Fruit fly (Drosophila melanogaster) Kc167 (cell line): Measurements from ENCODE around the gene CG1638.

Experiments used
- Myc ChIP-seq: fragments of >200 bp; optimal IDR thresholded peaks from 2 replicates; lab custom pipeline; 2017; ENCODE audit warnings: missing external identifiers
- Sin3A ChIP-seq: fragments of >200 bp; optimal IDR thresholded peaks from 2 replicates; lab custom pipeline; 2018; ENCODE audit warnings: missing external identifiers
- h ChIP-seq: fragments of >200 bp; optimal IDR thresholded peaks from 3 replicates; lab custom pipeline; 2018; ENCODE audit warnings: missing external identifiers
- insv ChIP-seq: fragments of >200 bp; optimal IDR thresholded peaks from 3 replicates; lab custom pipeline; 2018; ENCODE audit warnings: missing external identifiers
- psq ChIP-seq: fragments of >200 bp; optimal IDR thresholded peaks from 2 replicates; lab custom pipeline; 2017; ENCODE audit warnings: missing external identifiers
- ttk ChIP-seq: sonication (Bioruptor generic); optimal IDR thresholded peaks from 2 replicates; lab custom pipeline; 2017; ENCODE audit warnings: missing external identifiers

CG1638 gene

DNA sequence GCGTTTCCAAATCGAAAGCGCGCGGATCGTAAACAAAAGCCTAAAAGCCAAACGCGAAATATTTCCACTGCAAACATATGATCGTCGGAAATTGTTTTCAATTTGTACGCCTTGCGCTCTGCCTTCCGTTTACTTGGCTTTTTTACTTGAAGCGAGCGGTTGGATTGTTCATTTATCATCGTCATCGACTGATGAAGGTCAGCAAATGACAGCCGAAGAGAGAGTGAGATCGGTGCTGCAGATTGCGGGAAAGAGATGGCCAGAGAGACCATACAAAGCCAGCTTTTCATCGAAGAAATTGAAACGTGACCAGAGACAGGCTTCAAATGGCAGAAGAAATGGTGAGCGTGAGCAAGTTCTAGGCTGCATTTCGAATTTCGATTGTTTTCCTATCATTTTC lies 15.4 kb downstream of the CG1638 start:
- no peak for TF ChIP-seq ttk (lab: Kevin White, UChicago)
- no peak for TF ChIP-seq psq (lab: Kevin White, UChicago)
- no peak for TF ChIP-seq h (lab: Kevin White, UChicago)

- no peak for TF ChIP-seq h (lab: Kevin White, UChicago)
- no peak for TF ChIP-seq ttk (lab: Kevin White, UChicago)
- no peak for TF ChIP-seq insv (lab: Kevin White, UChicago)
- no peak for TF ChIP-seq Myc
- TF ChIP-seq psq (lab: Kevin White, UChicago), result no peak
- TF ChIP-seq Sin3A (lab: Kevin White, UChicago), result no peak
Observed at dm6 chr3R:31606242-31607143, 16.1 kb downstream of the CG1638 start.

dm6 chr3R:31607287-31607849 lies 17.0 kb downstream of the CG1638 start:
- TF ChIP-seq psq (lab: Kevin White, UChicago), result no peak

- TF ChIP-seq insv (lab: Kevin White, UChicago) (no peak), psq (lab: Kevin White, UChicago) (no peak), h (lab: Kevin White, UChicago) (no peak), ttk (lab: Kevin White, UChicago) (no peak), Myc (no peak), Sin3A (lab: Kevin White, UChicago) (no peak)
Observed at dm6 chr3R:31608030-31608429, 17.6 kb downstream of the CG1638 start.

- TF ChIP-seq insv (lab: Kevin White, UChicago) (no peak), psq (lab: Kevin White, UChicago) (peak; percentile 4)
Observed at dm6 chr3R:31608438-31609188, 18.2 kb downstream of the CG1638 start.

- no peak for TF ChIP-seq h (lab: Kevin White, UChicago)
- no peak for TF ChIP-seq psq (lab: Kevin White, UChicago)
- TF ChIP-seq insv (lab: Kevin White, UChicago), result no peak
- no peak for TF ChIP-seq ttk (lab: Kevin White, UChicago)
- no peak for TF ChIP-seq Sin3A (lab: Kevin White, UChicago)
- TF ChIP-seq Myc, result no peak
Observed at dm6 chr3R:31609413-31610054, 19.2 kb downstream of the CG1638 start.

- TF ChIP-seq ttk (lab: Kevin White, UChicago), result no peak
- TF ChIP-seq psq (lab: Kevin White, UChicago), result no peak
- no peak for TF ChIP-seq Myc
- TF ChIP-seq Sin3A (lab: Kevin White, UChicago), result no peak
- TF ChIP-seq h (lab: Kevin White, UChicago), result no peak
- no peak for TF ChIP-seq insv (lab: Kevin White, UChicago)
Observed at dm6 chr3R:31610639-31611594, 20.5 kb downstream of the CG1638 start, which contains the start of gene Med. Gene Med (plus strand): TSS chr3R:31611046.

DNA sequence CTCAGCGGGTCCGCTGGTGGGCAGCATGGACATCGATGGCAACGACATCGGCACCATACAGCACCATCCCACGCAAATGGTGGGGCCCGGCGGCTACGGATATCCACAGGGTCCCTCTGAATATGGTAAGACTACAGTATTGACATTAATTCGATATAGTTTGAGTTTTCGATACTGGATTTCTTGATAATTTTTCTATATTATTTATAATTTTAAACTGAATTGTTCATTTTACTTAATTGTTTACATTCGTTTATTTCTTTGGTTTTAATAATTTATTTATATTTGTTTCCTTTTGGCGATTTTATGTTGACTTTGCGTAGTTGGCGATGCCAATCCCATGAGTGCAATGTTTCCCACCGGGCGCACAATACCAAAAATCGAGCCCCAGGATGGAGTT lies 22.2 kb downstream of the CG1638 start, which contains the start of gene CycG:
TSS of gene CycG (minus strand) at position 101 of the 400 bp plus-strand sequence.
- TF ChIP-seq ttk (lab: Kevin White, UChicago), result no peak
- no peak for TF ChIP-seq Myc
- TF ChIP-seq h (lab: Kevin White, UChicago), result no peak
- TF ChIP-seq Sin3A (lab: Kevin White, UChicago), result no peak
- TF ChIP-seq insv (lab: Kevin White, UChicago), result no peak
- TF ChIP-seq psq (lab: Kevin White, UChicago), result no peak

DNA sequence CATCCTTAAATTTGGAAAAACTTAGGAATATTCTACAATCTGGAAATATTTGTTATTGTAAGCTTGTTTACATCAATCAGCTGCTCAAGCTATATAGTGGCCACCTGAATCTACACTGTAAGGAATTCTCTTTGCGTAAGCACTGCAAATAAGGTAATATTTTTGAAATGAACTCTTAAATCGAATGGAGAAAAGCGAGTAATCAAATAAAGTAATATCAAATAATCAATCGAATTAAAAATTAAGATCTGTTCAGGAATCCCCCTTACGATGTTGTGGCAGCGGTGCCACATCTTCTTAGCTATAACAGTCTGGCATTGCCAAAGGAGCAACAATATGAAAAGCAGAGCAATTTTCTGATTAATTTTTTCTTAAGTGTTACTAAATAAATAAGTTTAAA lies 25.6 kb downstream of the CG1638 start, which contains the start of the genes Mnat9 and CG1792:
TSS of gene Mnat9 (minus strand) at position 160 of the 400 bp plus-strand sequence.
TSS of gene CG1792 (plus strand) at position 303 of the 400 bp plus-strand sequence.
- TF ChIP-seq ttk (lab: Kevin White, UChicago) (no peak), h (lab: Kevin White, UChicago) (no peak), insv (lab: Kevin White, UChicago) (no peak), Myc (no peak), psq (lab: Kevin White, UChicago) (no peak), Sin3A (lab: Kevin White, UChicago) (no peak)

DNA sequence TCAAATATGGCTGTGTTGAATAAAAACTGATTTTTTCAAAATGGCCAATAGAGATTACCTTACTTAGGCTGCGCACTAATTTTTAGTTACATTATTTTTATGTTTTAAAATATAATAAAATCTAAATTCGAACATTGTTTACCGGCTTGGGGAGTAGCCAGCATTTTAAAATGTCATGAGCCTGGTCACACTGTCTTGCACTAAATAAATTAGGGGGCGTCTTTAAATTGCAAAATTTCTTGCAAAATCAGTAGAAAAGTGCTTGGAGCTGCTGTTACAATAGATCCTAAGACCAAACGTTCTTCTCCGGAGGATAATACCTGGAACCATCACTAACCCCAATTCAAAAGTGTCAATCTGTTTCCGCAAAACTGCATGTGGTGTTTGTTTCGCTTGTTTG lies 27.4 kb downstream of the CG1638 start, which contains the start of gene pasha:
TSS of gene pasha (plus strand) at position 177 of the 400 bp plus-strand sequence.
- TF ChIP-seq h (lab: Kevin White, UChicago) (no peak), insv (lab: Kevin White, UChicago) (no peak), Myc (no peak), Sin3A (lab: Kevin White, UChicago) (no peak), ttk (lab: Kevin White, UChicago) (no peak), psq (lab: Kevin White, UChicago) (no peak)
